In the genomic region with DNA sequence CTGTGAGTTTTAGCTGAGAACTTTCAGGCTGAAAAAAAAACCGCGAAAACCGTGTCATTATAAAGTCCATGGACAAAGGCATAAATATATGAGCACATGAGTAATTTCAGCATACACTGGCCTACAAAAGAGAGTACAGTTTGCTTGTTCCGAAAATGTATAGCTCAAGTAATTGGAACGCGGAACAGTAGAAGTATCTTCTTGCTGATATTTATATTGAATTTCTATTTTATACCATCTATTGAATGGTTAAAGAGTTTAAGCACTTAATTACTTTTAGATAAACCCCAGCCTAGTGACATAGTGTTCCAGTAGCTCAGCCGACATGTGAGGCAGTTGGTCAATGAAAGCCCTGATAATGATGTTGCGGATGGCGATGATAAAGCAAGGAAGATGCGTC, we compare ENCODE assay signal across 4 fruit fly cellular contexts.
TF ChIP-seq lines count a peak whose summit lies in the region.

No protein-coding gene starts in this region.

- TF ChIP-seq CTCF in whole organism, embryonic (GFP tag; optimal IDR thresholded peaks at IDR 0.05; lab: Kevin White, UChicago) = no peak

TF ChIP-seq in whole organism, embryonic, 481 proteins besides CTCF, POLR2A, EP300 and RAD21:
- TF ChIP-seq Med (GFP tag; lab: Kevin White, UChicago) = peak; percentile 7
- no peak for TF ChIP-seq ap (GFP tag; IDR thresholded peaks at IDR 0.05; lab: Robert Waterston, UW)
- TF ChIP-seq nom (GFP tag; optimal IDR thresholded peaks at IDR 0.05; lab: Kevin White, UChicago) = peak; percentile 47

TF ChIP-seq in whole organism, prepupa, 60 proteins besides CTCF, POLR2A, EP300 and RAD21 (continues in another document):
- peak in 1 of 2 experiments; percentile 43 for TF ChIP-seq ss (GFP tag; optimal IDR thresholded peaks at IDR 0.05; lab: Kevin White, UChicago)
- peak; percentile 42 for TF ChIP-seq CG31627 (GFP tag; optimal IDR thresholded peaks at IDR 0.05; lab: Kevin White, UChicago)
- no peak for TF ChIP-seq CG4318 (GFP tag; optimal IDR thresholded peaks at IDR 0.05; lab: Kevin White, UChicago)
- peak; percentile 71 for TF ChIP-seq Met (GFP tag; optimal IDR thresholded peaks at IDR 0.05; lab: Kevin White, UChicago)
- peak; percentile 46 for TF ChIP-seq cyc (GFP tag; optimal IDR thresholded peaks at IDR 0.05; lab: Kevin White, UChicago)
- TF ChIP-seq CG8119 (GFP tag; IDR thresholded peaks at IDR 0.05; lab: Robert Waterston, UW) = 0 out of 3 replicates have a peak, but pooled peaks have one; percentile 19
- peak; percentile 50 for TF ChIP-seq CG11902 (GFP tag; optimal IDR thresholded peaks at IDR 0.05; lab: Kevin White, UChicago)
- no peak for TF ChIP-seq dac (GFP tag; optimal IDR thresholded peaks at IDR 0.05; lab: Kevin White, UChicago)
- peak; percentile 58 for TF ChIP-seq OdsH (GFP tag; optimal IDR thresholded peaks at IDR 0.05; lab: Kevin White, UChicago)
- TF ChIP-seq CG6276 (GFP tag; optimal IDR thresholded peaks at IDR 0.05; lab: Kevin White, UChicago) = no peak
- TF ChIP-seq Hr4 (GFP tag; optimal IDR thresholded peaks at IDR 0.05; lab: Kevin White, UChicago) = no peak
- no peak for TF ChIP-seq Gug (GFP tag; IDR thresholded peaks at IDR 0.05; lab: Robert Waterston, UW)
- peak; percentile 27 for TF ChIP-seq Sox15 (GFP tag; optimal IDR thresholded peaks at IDR 0.05; lab: Kevin White, UChicago)
- peak; percentile 35 for TF ChIP-seq CG8319 (GFP tag; optimal IDR thresholded peaks at IDR 0.05; lab: Kevin White, UChicago)
- TF ChIP-seq Ets21C (GFP tag; optimal IDR thresholded peaks at IDR 0.05; lab: Kevin White, UChicago) = no peak
- no peak for TF ChIP-seq CG16779 (tag; optimal IDR thresholded peaks at IDR 0.05; lab: Kevin White, UChicago)
- TF ChIP-seq CG11294 (GFP tag; IDR thresholded peaks at IDR 0.05; lab: Robert Waterston, UW) = no peak
- TF ChIP-seq salr (GFP tag; optimal IDR thresholded peaks at IDR 0.05; lab: Kevin White, UChicago) = peak in 1 of 2 experiments; percentile 63
- TF ChIP-seq acj6 (GFP tag; optimal IDR thresholded peaks at IDR 0.05; lab: Kevin White, UChicago) = peak; percentile 59
- TF ChIP-seq CG32006 (GFP tag; optimal IDR thresholded peaks at IDR 0.05; lab: Kevin White, UChicago) = no peak
- no peak for TF ChIP-seq CG6854 (GFP tag; optimal IDR thresholded peaks at IDR 0.05; lab: Kevin White, UChicago)
- TF ChIP-seq topi (GFP tag; optimal IDR thresholded peaks at IDR 0.05; lab: Kevin White, UChicago) = peak; percentile 62
- peak; percentile 52 for TF ChIP-seq vri (GFP tag; optimal IDR thresholded peaks at IDR 0.05; lab: Kevin White, UChicago)
- peak; percentile 70 for TF ChIP-seq Sox14 (GFP tag; optimal IDR thresholded peaks at IDR 0.05; lab: Kevin White, UChicago)
- TF ChIP-seq CG6808 (GFP tag; optimal IDR thresholded peaks at IDR 0.05; lab: Kevin White, UChicago) = peak; percentile 69
- TF ChIP-seq fd59A (GFP tag; optimal IDR thresholded peaks at IDR 0.05; lab: Kevin White, UChicago) = peak; percentile 55
- peak; percentile 33 for TF ChIP-seq net (GFP tag; optimal IDR thresholded peaks at IDR 0.05; lab: Kevin White, UChicago)
- TF ChIP-seq CG3032 (tag; optimal IDR thresholded peaks at IDR 0.05; lab: Kevin White, UChicago) = peak; percentile 71

TF ChIP-seq in whole organism, pupa, 21 proteins besides CTCF, POLR2A, EP300 and RAD21:
- TF ChIP-seq CG34367 (tag; optimal IDR thresholded peaks at IDR 0.05; lab: Kevin White, UChicago) (peak; percentile 68), rn (GFP tag; IDR thresholded peaks at IDR 0.05; lab: Robert Waterston, UW) (no peak), Pif1A (GFP tag; optimal IDR thresholded peaks at IDR 0.05; lab: Kevin White, UChicago) (peak; percentile 57), gl (tag; optimal IDR thresholded peaks at IDR 0.05; lab: Kevin White, UChicago) (peak; percentile 66), CG17806 (tag; optimal IDR thresholded peaks at IDR 0.05; lab: Kevin White, UChicago) (peak; percentile 84), D1 (tag; optimal IDR thresholded peaks at IDR 0.05; lab: Kevin White, UChicago) (peak; percentile 52), CG12605 (GFP tag; IDR thresholded peaks at IDR 0.05; lab: Robert Waterston, UW) (no peak), EcR (GFP tag; optimal IDR thresholded peaks at IDR 0.05; lab: Kevin White, UChicago) (no peak), fd96Ca (GFP tag; IDR thresholded peaks at IDR 0.05; lab: Robert Waterston, UW) (no peak), CG8301 (tag; optimal IDR thresholded peaks at IDR 0.05; lab: Kevin White, UChicago) (peak; percentile 29), CG15710 (tag; optimal IDR thresholded peaks at IDR 0.05; lab: Kevin White, UChicago) (peak; percentile 75), CG13204 (GFP tag; optimal IDR thresholded peaks at IDR 0.05; lab: Kevin White, UChicago) (no peak), Ets98B (GFP tag; IDR thresholded peaks at IDR 0.05; lab: Robert Waterston, UW) (no peak), CG32121 (GFP tag; IDR thresholded peaks at IDR 0.05; lab: Robert Waterston, UW) (no peak), CG9948 (tag; optimal IDR thresholded peaks at IDR 0.05; lab: Kevin White, UChicago) (peak; percentile 72), CG8159 (tag; optimal IDR thresholded peaks at IDR 0.05; lab: Kevin White, UChicago) (peak; percentile 86), CG14655 (GFP tag; optimal IDR thresholded peaks at IDR 0.05; lab: Kevin White, UChicago) (peak; percentile 13), Snoo (tag; optimal IDR thresholded peaks at IDR 0.05; lab: Kevin White, UChicago) (peak; percentile 36), CG4496 (GFP tag; IDR thresholded peaks at IDR 0.05; lab: Robert Waterston, UW) (0 out of 3 replicates have a peak, but pooled peaks have one; percentile 43), Pif1B (GFP tag; optimal IDR thresholded peaks at IDR 0.05; lab: Kevin White, UChicago) (peak; percentile 45), CG10348 (GFP tag; IDR thresholded peaks at IDR 0.05; lab: Robert Waterston, UW) (no peak)

TF ChIP-seq in whole organism, wandering third instar larva, 38 proteins besides CTCF, POLR2A, EP300 and RAD21:
- TF ChIP-seq sv (GFP tag; optimal IDR thresholded peaks at IDR 0.05; lab: Kevin White, UChicago) = no peak
- TF ChIP-seq usp (GFP tag; optimal IDR thresholded peaks at IDR 0.05; lab: Kevin White, UChicago) = no peak
- TF ChIP-seq brk (GFP tag; optimal IDR thresholded peaks at IDR 0.05; lab: Kevin White, UChicago) = no peak
- TF ChIP-seq CrebA (GFP tag; optimal IDR thresholded peaks at IDR 0.05; lab: Kevin White, UChicago; ENCODE audit: borderline replicate concordance) = no peak
- peak; percentile 49 for TF ChIP-seq OdsH (GFP tag; optimal IDR thresholded peaks at IDR 0.05; lab: Kevin White, UChicago)
- peak; percentile 53 for TF ChIP-seq Sp1 (GFP tag; optimal IDR thresholded peaks at IDR 0.05; lab: Kevin White, UChicago)
- TF ChIP-seq Rel (GFP tag; optimal IDR thresholded peaks at IDR 0.05; lab: Kevin White, UChicago) = no peak
- no peak for TF ChIP-seq Rel (tag; optimal IDR thresholded peaks at IDR 0.05; lab: Kevin White, UChicago)
- TF ChIP-seq tai (GFP tag; optimal IDR thresholded peaks at IDR 0.05; lab: Kevin White, UChicago) = no peak
- TF ChIP-seq Hr83 (GFP tag; optimal IDR thresholded peaks at IDR 0.05; lab: Kevin White, UChicago; ENCODE audit: poor library complexity, severe bottlenecking) = no peak
- TF ChIP-seq Myc (optimal IDR thresholded peaks at IDR 0.05; lab: Kevin White, UChicago) = no peak
- peak; percentile 10 for TF ChIP-seq psq (GFP tag; optimal IDR thresholded peaks at IDR 0.05; lab: Kevin White, UChicago)
- TF ChIP-seq fru (GFP tag; optimal IDR thresholded peaks at IDR 0.05; lab: Kevin White, UChicago) = peak; percentile 46
- TF ChIP-seq ey (GFP tag; optimal IDR thresholded peaks at IDR 0.05; lab: Kevin White, UChicago) = peak; percentile 46
- TF ChIP-seq HLH106 (tag; optimal IDR thresholded peaks at IDR 0.05; lab: Kevin White, UChicago) = peak; percentile 26
- peak; percentile 45 for TF ChIP-seq h (GFP tag; optimal IDR thresholded peaks at IDR 0.05; lab: Kevin White, UChicago)
- TF ChIP-seq br (GFP tag; optimal IDR thresholded peaks at IDR 0.05; lab: Kevin White, UChicago) = peak; percentile 43
- TF ChIP-seq lola (GFP tag; optimal IDR thresholded peaks at IDR 0.05; lab: Kevin White, UChicago) = no peak
- peak in 1 of 2 experiments; percentile 8 for TF ChIP-seq foxo (GFP tag; optimal IDR thresholded peaks at IDR 0.05; lab: Kevin White, UChicago)
- TF ChIP-seq woc (GFP tag; optimal IDR thresholded peaks at IDR 0.05; lab: Kevin White, UChicago) = peak; percentile 48
- peak; percentile 64 for TF ChIP-seq rgr (GFP tag; optimal IDR thresholded peaks at IDR 0.05; lab: Kevin White, UChicago)
- TF ChIP-seq Hnf4 (GFP tag; optimal IDR thresholded peaks at IDR 0.05; lab: Kevin White, UChicago) = no peak
